Worm (Caenorhabditis elegans): ENCODE data around the gene srt-17.

Gene srt-17

DNA sequence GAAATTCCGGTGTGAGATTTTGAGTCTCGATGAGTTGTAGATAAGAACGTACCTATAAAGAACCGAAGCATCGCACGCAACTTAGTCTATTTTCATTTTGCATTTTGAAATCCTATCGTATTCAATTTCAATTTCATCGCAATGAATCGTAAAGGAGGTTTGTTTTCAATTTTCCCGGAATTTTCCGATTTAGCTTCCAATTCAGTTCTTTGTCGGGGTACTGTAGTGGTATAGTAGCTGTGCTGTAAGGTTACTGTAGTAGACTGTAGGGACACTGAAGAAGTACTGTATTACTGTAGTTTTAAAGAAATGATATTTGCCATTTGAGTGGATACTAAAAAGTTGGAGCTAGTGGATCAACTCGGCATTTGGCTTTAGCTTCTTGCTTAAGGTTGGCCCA lies 25.0 kb downstream of the srt-17 start:
- TF ChIP-seq mes-4 (tag; optimal IDR thresholded peaks at IDR 0.05) (no peak), rpc-1 (optimal IDR thresholded peaks at IDR 0.05) (no peak), rpc-1 (tag; optimal IDR thresholded peaks at IDR 0.05) (no peak), ztf-26 (tag; optimal IDR thresholded peaks at IDR 0.05) (no peak), hrde-1 (tag; optimal IDR thresholded peaks at IDR 0.05; ENCODE audit: borderline replicate concordance) (no peak), lsy-27 (tag; optimal IDR thresholded peaks at IDR 0.05; ENCODE audit: borderline replicate concordance, insufficient read depth) (no peak), nfya-1 (tag; optimal IDR thresholded peaks at IDR 0.05; ENCODE audit: borderline replicate concordance, insufficient read depth) (no peak), F37B4.10 (GFP tag; IDR thresholded peaks at IDR 0.05) (no peak), F10E7.11 (tag; optimal IDR thresholded peaks at IDR 0.05) (no peak), gei-17 (GFP tag; optimal IDR thresholded peaks at IDR 0.05) (no peak), ceh-58 (GFP tag; IDR thresholded peaks at IDR 0.05) (no peak), cebp-1 (GFP tag; IDR thresholded peaks at IDR 0.05) (no peak), cebp-1 (tag; optimal IDR thresholded peaks at IDR 0.05) (no peak), ets-4 (GFP tag; optimal IDR thresholded peaks at IDR 0.05) (no peak), Y53G8AR.9 (GFP tag; conservative IDR thresholded peaks at IDR 0.05) (no peak), ZK185.1 (tag; optimal IDR thresholded peaks at IDR 0.05; ENCODE audit: poor library complexity, severe bottlenecking) (no peak), cebp-2 (GFP tag; IDR thresholded peaks at IDR 0.05) (no peak)

DNA sequence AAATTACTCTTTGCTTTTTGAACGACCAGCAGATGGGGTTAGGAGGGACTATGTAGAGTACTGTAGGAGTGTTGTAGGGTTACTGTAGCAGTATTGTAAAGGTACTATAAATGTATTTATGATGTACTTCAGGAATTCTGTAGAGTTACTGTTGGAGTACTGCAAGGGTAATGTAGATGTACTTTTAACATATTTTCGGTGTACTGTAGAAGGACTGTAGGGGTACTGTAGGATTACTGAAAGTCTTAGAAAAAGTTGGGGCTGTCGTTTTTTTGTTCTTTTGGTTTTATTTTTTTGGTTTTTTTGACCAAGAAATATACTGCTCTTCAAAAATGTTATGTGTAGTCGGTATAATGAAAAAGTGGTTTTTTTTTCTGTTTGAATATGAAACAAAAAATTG lies 26.2 kb downstream of the srt-17 start:
- no peak for TF ChIP-seq snpc-3.4 (tag; optimal IDR thresholded peaks at IDR 0.05)

DNA sequence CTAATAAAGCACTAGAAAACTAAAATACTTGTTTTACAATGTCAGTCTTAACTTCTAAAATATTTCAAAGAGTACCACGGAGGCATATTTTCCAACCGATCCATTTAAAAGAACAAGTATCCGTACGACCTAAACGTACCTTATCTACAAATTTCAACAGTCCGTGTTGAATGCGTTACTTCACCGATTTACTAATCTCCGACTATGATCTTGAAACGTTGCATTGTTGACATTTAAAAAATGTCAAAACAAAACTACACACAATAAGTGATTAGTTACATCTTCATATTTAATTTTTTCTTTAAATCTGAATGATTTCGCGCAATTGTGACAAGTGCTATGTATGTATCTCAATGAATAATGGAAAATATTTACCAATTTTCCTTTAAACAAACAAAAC lies 27.0 kb downstream of the srt-17 start:
- TF ChIP-seq Y53G8AR.9 (GFP tag; conservative IDR thresholded peaks at IDR 0.05), result no peak
- TF ChIP-seq B0336.3 (GFP tag; IDR thresholded peaks at IDR 0.05), result no peak
- no peak for TF ChIP-seq F57C9.4 (tag; optimal IDR thresholded peaks at IDR 0.05)
- no peak for TF ChIP-seq sea-2 (GFP tag; IDR thresholded peaks at IDR 0.05)
- TF ChIP-seq atf-7 (tag; optimal IDR thresholded peaks at IDR 0.05), result no peak
- TF ChIP-seq F23B12.7 (tag; optimal IDR thresholded peaks at IDR 0.05; ENCODE audit: insufficient read depth), result no peak
- TF ChIP-seq mes-4 (tag; optimal IDR thresholded peaks at IDR 0.05), result no peak
- no peak for TF ChIP-seq repo-1 (tag; optimal IDR thresholded peaks at IDR 0.05)
- no peak for TF ChIP-seq nhr-179 (tag; optimal IDR thresholded peaks at IDR 0.05)
- no peak for TF ChIP-seq F10E7.11 (tag; optimal IDR thresholded peaks at IDR 0.05)
- no peak for TF ChIP-seq sdz-38 (tag; optimal IDR thresholded peaks at IDR 0.05)

DNA sequence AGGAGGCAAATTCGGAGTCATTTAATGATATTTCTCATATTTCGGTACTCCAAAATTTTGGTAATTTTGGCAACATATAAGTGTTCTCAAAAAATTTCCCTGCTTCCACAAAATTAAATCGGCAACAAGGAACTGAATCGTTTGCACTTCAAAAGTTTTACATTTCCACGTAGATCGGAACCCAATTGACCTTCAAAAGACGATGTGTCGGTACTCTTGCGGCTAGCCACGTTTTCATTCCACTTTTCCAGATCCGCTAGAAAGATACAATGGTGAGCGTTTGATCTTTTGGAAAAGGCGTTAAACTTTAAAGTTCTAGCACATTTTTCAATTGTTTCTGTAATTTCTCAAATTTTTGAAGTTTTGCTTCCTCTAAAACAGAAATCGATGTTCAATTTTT lies 27.9 kb downstream of the srt-17 start:
- TF ChIP-seq egl-18 (GFP tag; IDR thresholded peaks at IDR 0.05) (no peak), ceh-79 (tag; optimal IDR thresholded peaks at IDR 0.05) (no peak), nhr-80 (tag; optimal IDR thresholded peaks at IDR 0.05) (no peak), bed-2 (GFP tag; IDR thresholded peaks at IDR 0.05) (no peak), ZK185.1 (tag; optimal IDR thresholded peaks at IDR 0.05; ENCODE audit: poor library complexity, severe bottlenecking) (no peak), F39B2.1 (GFP tag; IDR thresholded peaks at IDR 0.05) (no peak), nhr-120 (GFP tag; IDR thresholded peaks at IDR 0.05) (no peak), zfh-2 (GFP tag; conservative IDR thresholded peaks at IDR 0.05) (no peak), dpff-1 (tag; optimal IDR thresholded peaks at IDR 0.05) (no peak), akir-1 (GFP tag; optimal IDR thresholded peaks at IDR 0.05) (no peak), attf-3 (GFP tag; conservative IDR thresholded peaks at IDR 0.05) (no peak), lin-40 (tag; optimal IDR thresholded peaks at IDR 0.05) (no peak), F10E7.11 (tag; optimal IDR thresholded peaks at IDR 0.05) (no peak)
